Worm (Caenorhabditis elegans) whole organism, L3 larva: ENCODE results near the gene ger-1.

Experiments used
- R02D3.7 ChIP-seq: fragments of 150-350 bp; optimal IDR thresholded peaks from 2 replicates; lab custom pipeline; 2014; ENCODE audit warnings: missing biosample characterization, missing genetic modification characterization
- ama-1 ChIP-seq: fragments of 150-350 bp; optimal IDR thresholded peaks from 2 replicates; lab custom pipeline; 2018
- ceh-16 ChIP-seq: sonication (generic microtip); optimal IDR thresholded peaks from 2 replicates; lab custom pipeline; 2017; ENCODE audit warnings: missing biosample characterization, missing genetic modification characterization
- ceh-28 ChIP-seq: fragments of 150-350 bp; optimal IDR thresholded peaks from 2 replicates; lab custom pipeline; 2014; ENCODE audit warnings: missing biosample characterization, missing genetic modification reagents, missing genetic modification characterization
- ceh-9 ChIP-seq: sonication (generic microtip); optimal IDR thresholded peaks from 2 replicates; lab custom pipeline; 2018; ENCODE audit warnings: missing biosample characterization, missing genetic modification characterization
- egl-27 ChIP-seq: sonication (generic microtip); optimal IDR thresholded peaks from 4 replicates; lab custom pipeline; 2017; ENCODE audit warnings: missing biosample characterization, missing genetic modification reagents, missing genetic modification characterization
- egl-5 ChIP-seq: fragments of 150-350 bp; optimal IDR thresholded peaks from 2 replicates; lab custom pipeline; 2017; ENCODE audit warnings: missing biosample characterization, missing genetic modification reagents, missing genetic modification characterization, inconsistent platforms
- elt-2 ChIP-seq: sonication (generic microtip); optimal IDR thresholded peaks from 2 replicates; lab custom pipeline; 2016; ENCODE audit warnings: missing genetic modification reagents, mild to moderate bottlenecking, missing genetic modification characterization, missing compliant biosample characterization
- eor-1 ChIP-seq, 2 experiments: fragments of 150-350 bp; optimal IDR thresholded peaks; 2 replicates each; lab custom pipeline; 2014 to 2018; ENCODE audit warnings: missing biosample characterization in 2 of 2, missing genetic modification characterization in 2 of 2
- fkh-10 ChIP-seq: sonication (generic microtip); optimal IDR thresholded peaks from 2 replicates; lab custom pipeline; 2017; ENCODE audit warnings: missing biosample characterization, missing genetic modification reagents, missing genetic modification characterization
- fkh-2 ChIP-seq: fragments of 150-350 bp; optimal IDR thresholded peaks from 2 replicates; lab custom pipeline; 2014; ENCODE audit warnings: missing biosample characterization, missing genetic modification reagents, missing genetic modification characterization
- fos-1 ChIP-seq: fragments of 150-350 bp; optimal IDR thresholded peaks from 2 replicates; lab custom pipeline; 2014; ENCODE audit warnings: missing biosample characterization, missing genetic modification characterization
- jun-1 ChIP-seq: fragments of 150-350 bp; optimal IDR thresholded peaks from 2 replicates; lab custom pipeline; 2014; ENCODE audit warnings: missing biosample characterization, missing genetic modification reagents, missing genetic modification characterization
- lsy-12 ChIP-seq: sonication (generic microtip); optimal IDR thresholded peaks from 2 replicates; lab custom pipeline; 2016; ENCODE audit warnings: mild to moderate bottlenecking, missing genetic modification characterization, missing compliant biosample characterization
- mdl-1 ChIP-seq: fragments of 150-350 bp; optimal IDR thresholded peaks from 2 replicates; lab custom pipeline; 2014; ENCODE audit warnings: missing biosample characterization, missing genetic modification characterization
- nfya-1 ChIP-seq: sonication (generic microtip); optimal IDR thresholded peaks from 2 replicates; lab custom pipeline; 2017; ENCODE audit warnings: missing genetic modification characterization, mild to moderate bottlenecking, missing compliant biosample characterization, antibody characterized with exemption, moderate library complexity; ENCODE audit not compliant: insufficient read depth
- nhr-11 ChIP-seq: fragments of 150-350 bp; optimal IDR thresholded peaks from 2 replicates; lab custom pipeline; 2014; ENCODE audit warnings: missing biosample characterization, missing genetic modification characterization
- nhr-12 ChIP-seq: fragments of 150-350 bp; optimal IDR thresholded peaks from 2 replicates; lab custom pipeline; 2014; ENCODE audit warnings: missing biosample characterization, missing genetic modification characterization
- nhr-237 ChIP-seq: fragments of 150-350 bp; optimal IDR thresholded peaks from 2 replicates; lab custom pipeline; 2014; ENCODE audit warnings: missing biosample characterization, missing genetic modification characterization
- nhr-28 ChIP-seq: fragments of 150-350 bp; optimal IDR thresholded peaks from 2 replicates; lab custom pipeline; 2014; ENCODE audit warnings: missing biosample characterization, missing genetic modification characterization
- nhr-67 ChIP-seq: fragments of 150-350 bp; optimal IDR thresholded peaks from 2 replicates; lab custom pipeline; 2014; ENCODE audit warnings: missing biosample characterization, missing genetic modification characterization
- nhr-76 ChIP-seq: fragments of 150-350 bp; sonication (generic microtip); optimal IDR thresholded peaks from 5 replicates; lab custom pipeline; 2014; ENCODE audit warnings: missing biosample characterization, missing genetic modification characterization
- pha-4 ChIP-seq: fragments of 150-350 bp; optimal IDR thresholded peaks from 2 replicates; lab custom pipeline; 2014; ENCODE audit warnings: missing biosample characterization, missing genetic modification reagents, missing genetic modification characterization
- pqm-1 ChIP-seq: fragments of 150-350 bp; optimal IDR thresholded peaks from 2 replicates; lab custom pipeline; 2017; ENCODE audit warnings: missing biosample characterization, missing genetic modification characterization, inconsistent platforms
- sea-2 ChIP-seq: fragments of 150-350 bp; sonication (generic microtip); optimal IDR thresholded peaks from 4 replicates; lab custom pipeline; 2014; ENCODE audit warnings: missing biosample characterization, missing genetic modification reagents, missing genetic modification characterization
- snpc-4 ChIP-seq: fragments of 150-350 bp; optimal IDR thresholded peaks from 2 replicates; lab custom pipeline; 2014; ENCODE audit warnings: missing biosample characterization, missing genetic modification characterization
- tbx-2 ChIP-seq: sonication (generic microtip); optimal IDR thresholded peaks from 2 replicates; lab custom pipeline; 2016; ENCODE audit warnings: mild to moderate bottlenecking, missing genetic modification characterization, missing compliant biosample characterization
- unc-62 ChIP-seq: fragments of 150-350 bp; sonication (generic microtip); optimal IDR thresholded peaks from 4 replicates; lab custom pipeline; 2014; ENCODE audit warnings: missing biosample characterization, missing genetic modification reagents, missing genetic modification characterization

The ger-1 gene

ce11 chrIII:7114952-7115488 lies 47.7 kb upstream of the ger-1 start, which contains the start of gene nhr-10:
Gene nhr-10, minus strand, starts transcription at chrIII:7115438.
- TF ChIP-seq lsy-12 (tag; lab: Kevin White, UChicago) = no peak
- TF ChIP-seq R02D3.7 (tag; lab: Kevin White, UChicago) = no peak
- TF ChIP-seq egl-5 (tag; lab: Kevin White, UChicago) = no peak
- no peak for TF ChIP-seq nhr-28
- TF ChIP-seq nhr-11 (tag; lab: Kevin White, UChicago) = peak; percentile 77
- TF ChIP-seq fkh-10 (GFP tag; lab: Kevin White, UChicago) = no peak

ce11 chrIII:7112285-7112684 lies 45.0 kb upstream of the ger-1 start:
- no peak for TF ChIP-seq sea-2
- no peak for TF ChIP-seq tbx-2

ce11 chrIII:7111793-7112192 lies 44.5 kb upstream of the ger-1 start, which contains the start of gene B0280.7:
Gene B0280.7, minus strand, starts transcription at chrIII:7111893.
- no peak for TF ChIP-seq nhr-28
- TF ChIP-seq jun-1 = no peak
- TF ChIP-seq pha-4 (tag; lab: Kevin White, UChicago) = no peak
- TF ChIP-seq ceh-16 (tag; lab: Kevin White, UChicago) = no peak
- no peak for TF ChIP-seq nhr-76 (tag; lab: Kevin White, UChicago)
- TF ChIP-seq nhr-11 (tag; lab: Kevin White, UChicago) = no peak
- no peak for TF ChIP-seq fos-1
- TF ChIP-seq eor-1 (tag; optimal IDR thresholded peaks at IDR 0.05; lab: Kevin White, UChicago) = no peak
- no peak for TF ChIP-seq lsy-12 (tag; lab: Kevin White, UChicago)
- no peak for TF ChIP-seq snpc-4
- no peak for TF ChIP-seq nhr-67 (tag; lab: Kevin White, UChicago)
- TF ChIP-seq fkh-10 (GFP tag; lab: Kevin White, UChicago) = no peak
- no peak for TF ChIP-seq fkh-2 (tag; lab: Kevin White, UChicago)
- no peak for TF ChIP-seq pqm-1

ce11 chrIII:7107965-7108364 lies 40.7 kb upstream of the ger-1 start, which contains the start of gene odd-1:
Gene odd-1, plus strand, starts transcription at chrIII:7108313.
- TF ChIP-seq elt-2 (tag; lab: Kevin White, UChicago) (peak; percentile 77), ceh-16 (tag; lab: Kevin White, UChicago) (no peak), nhr-237 (tag; lab: Kevin White, UChicago) (no peak), ceh-9 (no peak), pha-4 (tag; lab: Kevin White, UChicago) (peak; percentile 17), eor-1 (tag; optimal IDR thresholded peaks at IDR 0.05; lab: Kevin White, UChicago) (no peak), pqm-1 (peak; percentile 59)

- peak; percentile 55 for TF ChIP-seq pqm-1
- TF ChIP-seq elt-2 (tag; lab: Kevin White, UChicago) = peak; percentile 72
- TF ChIP-seq egl-27 (tag; lab: Kevin White, UChicago) = no peak
- no peak for TF ChIP-seq fkh-2 (tag; lab: Kevin White, UChicago)
- no peak for TF ChIP-seq nhr-12 (tag; lab: Kevin White, UChicago)
These were observed 39.6 kb upstream of the ger-1 start for ce11 chrIII:7106854-7107253.

- TF ChIP-seq tbx-2 (no peak), mdl-1 (no peak), ceh-9 (no peak), ama-1 (no peak), ceh-28 (tag; lab: Kevin White, UChicago) (no peak), egl-5 (tag; lab: Kevin White, UChicago) (no peak), nfya-1 (tag; lab: Kevin White, UChicago) (no peak), egl-27 (tag; lab: Kevin White, UChicago) (no peak), fkh-10 (GFP tag; lab: Kevin White, UChicago) (no peak), unc-62 (no peak), jun-1 (no peak)
These were observed 36.7 kb upstream of the ger-1 start, which contains the start of gene cpg-2 for ce11 chrIII:7103940-7104440. Gene cpg-2, minus strand, starts transcription at chrIII:7103990.
